Worm (Caenorhabditis elegans): ENCODE data around the gene lect-2.

ce11 chrII:5790313-5790773 is at the start of gene lect-2:
- TF ChIP-seq dao-5 (tag; optimal IDR thresholded peaks at IDR 0.05) (no peak), him-1 (tag; optimal IDR thresholded peaks at IDR 0.05) (no peak)
